Worm (Caenorhabditis elegans) whole organism, mixed stage, embryonic: ENCODE measurements around the gene C05C12.4.

Experiments
- ceh-83 ChIP-seq: fragments of 200-800 bp; sonication (Bioruptor generic); optimal IDR thresholded peaks from 2 replicates; lab custom pipeline; 2018; ENCODE audit warnings: mild to moderate bottlenecking, missing genetic modification characterization, missing compliant biosample characterization
- lsy-2 ChIP-seq: fragments of 150-350 bp; optimal IDR thresholded peaks from 2 replicates; lab custom pipeline; 2014; ENCODE audit warnings: missing biosample characterization, missing genetic modification characterization
- nhr-12 ChIP-seq: fragments of 150-350 bp; optimal IDR thresholded peaks from 2 replicates; lab custom pipeline; 2014; ENCODE audit warnings: missing biosample characterization, missing genetic modification characterization
- nhr-28 ChIP-seq: fragments of 150-350 bp; optimal IDR thresholded peaks from 2 replicates; lab custom pipeline; 2014; ENCODE audit warnings: missing biosample characterization, missing genetic modification characterization
- nhr-76 ChIP-seq: sonication (generic microtip); optimal IDR thresholded peaks from 2 replicates; lab custom pipeline; 2017; ENCODE audit warnings: missing biosample characterization, missing genetic modification characterization

DNA sequence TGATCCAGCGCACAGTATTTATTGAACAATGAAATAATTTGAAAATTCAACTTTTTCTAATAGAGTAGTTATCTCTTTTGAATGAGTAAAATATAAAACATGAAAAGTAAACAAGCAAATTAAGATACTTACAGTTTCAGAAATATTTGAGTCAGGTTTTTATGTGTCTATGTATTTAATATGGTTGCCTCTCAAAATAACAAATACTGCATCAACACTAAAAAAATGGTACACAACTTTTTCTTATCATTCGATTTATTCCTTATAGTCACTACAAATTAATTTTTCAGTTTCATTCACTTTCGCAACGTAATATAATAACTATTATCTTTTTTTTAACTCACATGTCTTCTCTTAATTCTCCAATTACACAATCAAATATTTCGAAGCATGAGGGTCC, 447 bp downstream of the C05C12.4 start:
- no peak for TF ChIP-seq nhr-28 (tag; lab: Kevin White, UChicago)
- TF ChIP-seq lsy-2 (tag; lab: Kevin White, UChicago): no peak
- TF ChIP-seq nhr-76 (tag; lab: Kevin White, UChicago): no peak
- no peak for TF ChIP-seq nhr-12 (tag; lab: Kevin White, UChicago)
- TF ChIP-seq ceh-83: no peak
